Worm (Caenorhabditis elegans): ENCODE measurements around the gene H04M03.12.
A peak's percentile ranks its signal among the peaks of the same experiment; 100 is the strongest.

The H04M03.12 gene

DNA sequence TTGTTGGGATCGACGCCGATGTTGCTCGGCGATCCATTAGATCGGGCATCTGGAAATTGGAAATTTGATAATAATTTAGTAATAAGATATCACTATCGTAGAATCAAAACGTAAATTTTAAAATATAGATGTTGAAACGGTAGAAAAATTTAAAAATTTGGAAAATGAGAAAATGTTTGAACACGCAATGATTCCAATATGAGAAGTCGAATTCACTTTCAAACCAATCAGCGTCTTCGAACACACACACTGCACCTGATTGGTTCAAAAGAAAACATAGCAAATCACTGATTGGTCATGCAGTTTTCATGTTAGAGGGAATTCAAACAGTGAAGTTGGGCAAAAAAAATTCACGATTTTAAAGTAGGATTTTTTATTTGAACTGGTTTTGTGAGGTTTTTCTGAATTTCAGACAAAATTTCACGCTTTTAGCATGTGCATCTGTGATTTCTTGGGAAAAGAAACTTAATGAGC, at the start of gene H04M03.12:
Gene H04M03.12 (minus strand): TSS at position 51 of the 474 bp plus-strand sequence.
- TF ChIP-seq drap-1 (GFP tag; optimal IDR thresholded peaks at IDR 0.05) (no peak), ceh-83 (GFP tag; optimal IDR thresholded peaks at IDR 0.05) (no peak), pha-4 (tag; optimal IDR thresholded peaks at IDR 0.05) (no peak), unc-120 (tag; optimal IDR thresholded peaks at IDR 0.05; ENCODE audit: poor library complexity, severe bottlenecking) (no peak), mab-5 (tag; optimal IDR thresholded peaks at IDR 0.05) (no peak)

DNA sequence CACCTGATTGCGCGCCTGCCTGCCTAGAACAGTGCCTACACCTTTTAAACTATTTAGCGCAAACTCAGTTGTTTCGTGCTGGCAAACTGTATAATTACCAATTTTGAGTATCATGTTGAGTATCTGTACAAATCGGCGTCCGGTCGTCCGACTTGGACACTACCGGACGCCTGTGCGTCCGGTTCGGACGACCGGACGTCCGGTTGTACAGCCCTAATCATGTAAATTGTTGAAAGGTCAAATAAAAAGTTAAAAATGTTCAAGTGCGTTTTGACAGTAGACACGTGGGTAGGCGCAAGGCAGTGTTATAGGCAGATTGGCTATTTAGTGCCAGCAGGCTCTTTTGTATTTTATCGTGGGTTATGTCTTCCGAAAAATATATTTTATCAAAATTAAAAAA, 46.8 kb upstream of the H04M03.12 start:
- TF ChIP-seq sem-2 (GFP tag; optimal IDR thresholded peaks at IDR 0.05) (no peak), unc-62 (GFP tag; optimal IDR thresholded peaks at IDR 0.05) (no peak), elt-1 (tag; optimal IDR thresholded peaks at IDR 0.05; ENCODE audit: borderline replicate concordance, insufficient read depth) (no peak), cnd-1 (tag; optimal IDR thresholded peaks at IDR 0.05) (no peak), nhr-76 (tag; optimal IDR thresholded peaks at IDR 0.05) (no peak), flh-1 (GFP tag; optimal IDR thresholded peaks at IDR 0.05) (no peak), ham-2 (GFP tag; optimal IDR thresholded peaks at IDR 0.05) (no peak)

DNA sequence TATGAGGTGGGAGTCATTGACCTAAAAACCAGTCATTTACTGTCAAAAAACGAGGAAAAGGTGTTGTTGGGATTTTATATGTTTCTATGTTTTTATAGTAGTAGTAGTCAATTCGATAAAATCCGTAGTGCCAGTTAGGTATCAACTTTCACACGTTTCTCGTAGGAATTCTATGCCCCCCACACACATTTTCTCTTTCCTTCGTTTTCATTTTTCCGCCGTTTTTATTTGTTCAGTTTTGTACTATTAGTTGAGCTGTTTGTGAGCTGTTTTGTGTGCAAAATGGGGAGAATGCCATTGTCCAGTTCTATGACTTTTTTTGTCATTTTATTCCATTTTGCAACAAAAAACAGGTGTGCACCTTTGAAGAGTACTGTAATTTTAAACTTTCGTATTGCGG, 45.6 kb upstream of the H04M03.12 start:
- TF ChIP-seq ceh-43 (GFP tag; optimal IDR thresholded peaks at IDR 0.05), result no peak
- no peak for TF ChIP-seq elt-3 (tag; optimal IDR thresholded peaks at IDR 0.05)
- TF ChIP-seq mab-5 (tag; optimal IDR thresholded peaks at IDR 0.05), result no peak
- TF ChIP-seq hlh-1 (tag; optimal IDR thresholded peaks at IDR 0.05), result no peak
- no peak for TF ChIP-seq nhr-12 (tag; optimal IDR thresholded peaks at IDR 0.05)
- no peak for TF ChIP-seq nhr-76 (tag; optimal IDR thresholded peaks at IDR 0.05)
- no peak for TF ChIP-seq tbx-8 (GFP tag; optimal IDR thresholded peaks at IDR 0.05)
- no peak for TF ChIP-seq pha-4 (tag; optimal IDR thresholded peaks at IDR 0.05)
- no peak for TF ChIP-seq mep-1 (tag; optimal IDR thresholded peaks at IDR 0.05)
- TF ChIP-seq sem-2 (GFP tag; optimal IDR thresholded peaks at IDR 0.05), result no peak
- no peak for TF ChIP-seq ceh-83 (GFP tag; optimal IDR thresholded peaks at IDR 0.05)
- TF ChIP-seq nhr-2 (tag; optimal IDR thresholded peaks at IDR 0.05), result no peak
- no peak for TF ChIP-seq nhr-237 (tag; optimal IDR thresholded peaks at IDR 0.05)
- no peak for TF ChIP-seq unc-62 (GFP tag; optimal IDR thresholded peaks at IDR 0.05)
- TF ChIP-seq ztf-11 (tag; optimal IDR thresholded peaks at IDR 0.05), result no peak
- TF ChIP-seq ces-1 (GFP tag; optimal IDR thresholded peaks at IDR 0.05), result no peak

ce11 chrIV:5947555-5948151, 44.5 kb upstream of the H04M03.12 start, which contains the start of gene rps-25:
Gene rps-25 (minus strand): TSS chrIV:5947605.
- TF ChIP-seq ham-2 (GFP tag; optimal IDR thresholded peaks at IDR 0.05) (no peak), unc-62 (GFP tag; optimal IDR thresholded peaks at IDR 0.05) (no peak), ceh-83 (GFP tag; optimal IDR thresholded peaks at IDR 0.05) (no peak), blmp-1 (tag; optimal IDR thresholded peaks at IDR 0.05) (no peak), hlh-1 (tag; optimal IDR thresholded peaks at IDR 0.05) (peak; percentile 46), bed-3 (GFP tag; optimal IDR thresholded peaks at IDR 0.05) (no peak), tbx-8 (GFP tag; optimal IDR thresholded peaks at IDR 0.05) (no peak), sem-2 (GFP tag; optimal IDR thresholded peaks at IDR 0.05) (no peak), elt-1 (tag; optimal IDR thresholded peaks at IDR 0.05; ENCODE audit: borderline replicate concordance, insufficient read depth) (no peak), pha-4 (tag; optimal IDR thresholded peaks at IDR 0.05) (peak; percentile 17), mep-1 (tag; optimal IDR thresholded peaks at IDR 0.05) (peak; percentile 70), lsy-2 (tag; optimal IDR thresholded peaks at IDR 0.05) (peak; percentile 90), drap-1 (GFP tag; optimal IDR thresholded peaks at IDR 0.05) (no peak), M03D4.4 (tag; optimal IDR thresholded peaks at IDR 0.05) (no peak), ztf-11 (tag; optimal IDR thresholded peaks at IDR 0.05) (no peak), lin-13 (tag; optimal IDR thresholded peaks at IDR 0.05) (peak; percentile 77), flh-1 (GFP tag; optimal IDR thresholded peaks at IDR 0.05) (no peak), ces-1 (GFP tag; optimal IDR thresholded peaks at IDR 0.05) (peak; percentile 18)

DNA sequence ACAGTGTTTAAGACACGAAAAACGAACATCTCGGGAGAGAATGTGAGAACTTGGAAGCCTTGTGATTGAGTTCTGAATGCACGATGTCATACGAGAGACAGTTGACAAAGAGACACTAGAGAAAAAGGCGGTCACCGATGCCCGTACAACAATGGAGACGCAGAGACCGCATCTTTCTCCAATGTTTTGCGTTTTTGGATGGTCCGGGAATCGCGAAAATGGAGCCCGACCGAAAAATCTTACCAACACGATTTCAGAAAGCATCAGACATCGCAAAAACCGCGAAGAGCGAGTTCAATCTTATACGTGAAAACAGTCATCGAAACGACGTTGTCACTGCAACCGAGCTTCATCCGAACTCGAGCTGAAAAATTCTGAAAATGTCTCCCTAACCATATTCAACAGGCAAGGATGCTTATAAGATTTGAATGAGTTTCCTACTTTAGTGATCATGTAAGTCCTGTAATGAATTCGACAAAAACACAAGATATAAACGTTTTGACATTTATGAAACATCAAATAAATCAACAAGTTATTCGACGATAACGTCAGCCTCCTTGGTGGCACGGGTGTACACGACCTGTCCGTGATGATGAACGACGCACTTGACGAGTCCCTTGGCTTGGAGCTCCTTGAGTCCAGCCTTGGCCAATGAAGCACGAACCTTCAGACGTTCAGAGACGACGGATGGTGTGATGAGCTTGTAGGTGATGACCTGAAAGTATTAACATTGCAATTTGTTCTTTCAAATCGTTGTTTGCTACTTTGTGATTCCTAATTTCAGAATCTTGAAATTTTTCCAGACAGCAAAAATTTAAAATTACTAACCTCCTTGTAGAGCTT, 43.7 kb upstream of the H04M03.12 start, which contains the start of gene inx-7:
Gene inx-7 (minus strand): TSS at position 37 of the 843 bp plus-strand sequence.
- TF ChIP-seq flh-1 (GFP tag; optimal IDR thresholded peaks at IDR 0.05), result no peak
